Worm (Caenorhabditis elegans): ENCODE results near the gene F33E11.3.

ce11 chrV:298395-298794 is 6.1 kb downstream of the F33E11.3 start:
- no peak for TF ChIP-seq ceh-6 (GFP tag; optimal IDR thresholded peaks at IDR 0.05)
- no peak for TF ChIP-seq ets-4 (tag; optimal IDR thresholded peaks at IDR 0.05)
- no peak for TF ChIP-seq lin-11 (tag; optimal IDR thresholded peaks at IDR 0.05)
- TF ChIP-seq unc-55 (GFP tag; optimal IDR thresholded peaks at IDR 0.05), result no peak
- no peak for TF ChIP-seq sox-2 (GFP tag; IDR thresholded peaks at IDR 0.05)
- TF ChIP-seq K02D7.2 (tag; optimal IDR thresholded peaks at IDR 0.05), result no peak
- TF ChIP-seq pros-1 (tag; optimal IDR thresholded peaks at IDR 0.05), result no peak
- no peak for TF ChIP-seq K09A11.1 (tag; optimal IDR thresholded peaks at IDR 0.05; ENCODE audit: insufficient read depth)
- TF ChIP-seq ttx-3 (tag; optimal IDR thresholded peaks at IDR 0.05), result no peak
- no peak for TF ChIP-seq mec-3 (tag; optimal IDR thresholded peaks at IDR 0.05; ENCODE audit: borderline replicate concordance)
